Worm (Caenorhabditis elegans) whole organism, L4 larva: ENCODE data around the gene sre-51.

Experiments used
- F44E2.7 ChIP-seq: fragments of 200-800 bp; sonication (Bioruptor generic); IDR thresholded peaks from 2 replicates; pipeline ENCODE4 v2.1.2; 2022; ENCODE audit warnings: missing genetic modification characterization, missing compliant biosample characterization
- R02D3.7 ChIP-seq: fragments of 150-350 bp; sonication (generic microtip); optimal IDR thresholded peaks from 3 replicates; lab custom pipeline; 2014; ENCODE audit warnings: missing biosample characterization, missing genetic modification characterization
- T20F7.1 ChIP-seq: fragments of 200-800 bp; sonication (Bioruptor generic); optimal IDR thresholded peaks from 2 replicates; lab custom pipeline; 2018; ENCODE audit warnings: mild to moderate bottlenecking, missing genetic modification characterization, missing compliant biosample characterization
- T26A8.4 ChIP-seq: fragments of 200-800 bp; sonication (Bioruptor generic); IDR thresholded peaks from 2 replicates; pipeline ENCODE4 v1.3.6; 2022; ENCODE audit warnings: missing genetic modification characterization, missing compliant biosample characterization
- Y75B8A.6 ChIP-seq: fragments of 200-800 bp; sonication (Bioruptor generic); IDR thresholded peaks from 2 replicates; pipeline ENCODE4 v1.3.6; 2022; ENCODE audit warnings: missing genetic modification reagents, missing genetic modification characterization, missing compliant biosample characterization
- aha-1 ChIP-seq: fragments of 150-350 bp; peaks from one replicate; lab custom pipeline; 2014; ENCODE audit warnings: missing biosample characterization, missing genetic modification characterization
- aly-2 ChIP-seq: sonication (generic microtip); optimal IDR thresholded peaks from 2 replicates; lab custom pipeline; 2018; ENCODE audit warnings: missing biosample characterization, missing genetic modification characterization
- attf-4 ChIP-seq: sonication (generic microtip); optimal IDR thresholded peaks from 3 replicates; lab custom pipeline; 2017; ENCODE audit warnings: missing biosample characterization, missing genetic modification characterization
- ceh-20 ChIP-seq: fragments of 200-800 bp; sonication (Bioruptor generic); IDR thresholded peaks from 2 replicates; pipeline ENCODE4 v1.3.6; 2022; ENCODE audit warnings: missing genetic modification reagents, missing genetic modification characterization, missing compliant biosample characterization
- ceh-28 ChIP-seq: fragments of 150-350 bp; optimal IDR thresholded peaks from 2 replicates; lab custom pipeline; 2014; ENCODE audit warnings: missing biosample characterization, missing genetic modification reagents, missing genetic modification characterization
- ceh-44 ChIP-seq: fragments of 200-800 bp; sonication (Bioruptor generic); IDR thresholded peaks from 2 replicates; pipeline ENCODE4 v1.3.6; 2022; ENCODE audit warnings: missing genetic modification reagents, missing genetic modification characterization, missing compliant biosample characterization
- ceh-82 ChIP-seq: sonication (generic microtip); optimal IDR thresholded peaks from 2 replicates; lab custom pipeline; 2017; ENCODE audit warnings: missing biosample characterization, missing genetic modification characterization
- daf-12 ChIP-seq: fragments of 150-350 bp; optimal IDR thresholded peaks from 2 replicates; lab custom pipeline; 2014; ENCODE audit warnings: missing biosample characterization, missing genetic modification reagents, missing genetic modification characterization
- dmd-8 ChIP-seq: fragments of 200-800 bp; sonication (Bioruptor generic); IDR thresholded peaks from 2 replicates; pipeline ENCODE4 v1.3.6; 2022; ENCODE audit warnings: missing genetic modification characterization, missing compliant biosample characterization
- dmd-9 ChIP-seq: fragments of 200-800 bp; sonication (Bioruptor generic); IDR thresholded peaks from 2 replicates; pipeline ENCODE4 v1.3.6; 2022; ENCODE audit warnings: missing genetic modification reagents, missing genetic modification characterization, missing compliant biosample characterization
- dve-1 ChIP-seq: sonication (generic microtip); optimal IDR thresholded peaks from 2 replicates; lab custom pipeline; 2017; ENCODE audit warnings: antibody characterized with exemption, mild to moderate bottlenecking, missing genetic modification characterization, missing compliant biosample characterization; ENCODE audit not compliant: insufficient read depth
- hlh-30 ChIP-seq: sonication (generic microtip); optimal IDR thresholded peaks from 2 replicates; lab custom pipeline; 2017; ENCODE audit warnings: antibody characterized with exemption, mild to moderate bottlenecking, missing genetic modification characterization, missing compliant biosample characterization; ENCODE audit not compliant: insufficient read depth
- hmg-1.1 ChIP-seq: fragments of 200-800 bp; sonication (Bioruptor generic); IDR thresholded peaks from 2 replicates; pipeline ENCODE4 v1.3.6; 2022; ENCODE audit warnings: missing genetic modification reagents, missing genetic modification characterization, missing compliant biosample characterization
- jun-1 ChIP-seq: fragments of 150-350 bp; optimal IDR thresholded peaks from 2 replicates; lab custom pipeline; 2014; ENCODE audit warnings: missing biosample characterization, missing genetic modification reagents, missing genetic modification characterization
- lin-29 ChIP-seq: fragments of 200-800 bp; sonication (Bioruptor generic); IDR thresholded peaks from 2 replicates; pipeline ENCODE4 v1.3.6; 2022; ENCODE audit warnings: missing genetic modification reagents, missing genetic modification characterization, missing compliant biosample characterization
- lin-38 ChIP-seq: fragments of 200-800 bp; sonication (Bioruptor generic); IDR thresholded peaks from 2 replicates; pipeline ENCODE4 v1.3.6; 2022; ENCODE audit warnings: missing genetic modification reagents, missing genetic modification characterization, missing compliant biosample characterization
- madf-5 ChIP-seq, 2 experiments: fragments of 200-800 bp; sonication (Bioruptor generic); IDR thresholded peaks; 2 replicates each; pipeline ENCODE4 v1.3.6; 2022; ENCODE audit warnings: missing compliant biosample characterization in 2 of 2, missing genetic modification characterization in 2 of 2
- mdl-1 ChIP-seq, 2 experiments: fragments of 150-350 bp in 1 of 2; sonication (generic microtip) in 1 of 2; optimal IDR thresholded peaks; 2 replicates each; lab custom pipeline; 2014 to 2017; ENCODE audit warnings: missing biosample characterization in 2 of 2, missing genetic modification characterization in 2 of 2
- nhr-28 ChIP-seq: fragments of 150-350 bp; optimal IDR thresholded peaks from 2 replicates; lab custom pipeline; 2014; ENCODE audit warnings: missing biosample characterization, missing genetic modification characterization
- nhr-48 ChIP-seq: sonication (generic microtip); optimal IDR thresholded peaks from 2 replicates; lab custom pipeline; 2016; ENCODE audit warnings: mild to moderate bottlenecking, missing genetic modification characterization, missing compliant biosample characterization
- nhr-77 ChIP-seq: fragments of 150-350 bp; optimal IDR thresholded peaks from 2 replicates; lab custom pipeline; 2014; ENCODE audit warnings: missing biosample characterization, missing genetic modification characterization
- pqm-1 ChIP-seq: sonication (generic microtip); optimal IDR thresholded peaks from 2 replicates; lab custom pipeline; 2017; ENCODE audit warnings: missing biosample characterization, missing genetic modification characterization
- set-16 ChIP-seq: fragments of 200-800 bp; sonication (Bioruptor generic); IDR thresholded peaks from 2 replicates; pipeline ENCODE4 v1.3.6; 2022; ENCODE audit warnings: missing genetic modification reagents, missing genetic modification characterization, missing compliant biosample characterization
- snpc-1.2 ChIP-seq: fragments of 200-800 bp; sonication (Bioruptor generic); IDR thresholded peaks from 2 replicates; pipeline ENCODE4 v1.3.6; 2022; ENCODE audit warnings: missing genetic modification reagents, missing genetic modification characterization, missing compliant biosample characterization
- tra-1 ChIP-seq: fragments of 200-800 bp; sonication (Bioruptor generic); IDR thresholded peaks from 2 replicates; pipeline ENCODE4 v1.3.6; 2022; ENCODE audit warnings: missing genetic modification reagents, missing genetic modification characterization, missing compliant biosample characterization
- unc-62 ChIP-seq, 3 experiments: fragments of 150-350 bp in 1 of 3; sonication (generic microtip); optimal IDR thresholded peaks in 2 of 3; peaks in 1 of 3; 1 replicate in 1 of 3; 2 replicates in 2 of 3; lab custom pipeline; 2014 to 2017; ENCODE audit warnings: missing biosample characterization in 3 of 3, missing genetic modification characterization in 3 of 3, missing genetic modification reagents in 3 of 3, missing genotype in 1 of 3
- zfp-2 ChIP-seq: sonication (generic microtip); optimal IDR thresholded peaks from 2 replicates; lab custom pipeline; 2016; ENCODE audit warnings: mild to moderate bottlenecking, missing genetic modification characterization, missing compliant biosample characterization
- zip-11 ChIP-seq: fragments of 200-800 bp; sonication (Bioruptor generic); IDR thresholded peaks from 2 replicates; pipeline ENCODE4 v1.3.6; 2022; ENCODE audit warnings: missing genetic modification characterization, missing compliant biosample characterization
- zip-2 ChIP-seq: fragments of 150-350 bp; optimal IDR thresholded peaks from 2 replicates; lab custom pipeline; 2014; ENCODE audit warnings: missing biosample characterization, missing genetic modification characterization

sre-51 gene

ce11 chrII:12262567-12262966 lies 49.1 kb upstream of the sre-51 start (continued):
- TF ChIP-seq attf-4 (tag; lab: Kevin White, UChicago) (no peak), F44E2.7 (no peak), ceh-82 (tag; lab: Kevin White, UChicago) (no peak), nhr-28 (tag; lab: Kevin White, UChicago) (peak; percentile 20), zip-11 (GFP tag; lab: Robert Waterston, UW) (no peak), nhr-48 (tag; lab: Kevin White, UChicago) (no peak), T26A8.4 (GFP tag; lab: Robert Waterston, UW) (no peak), snpc-1.2 (GFP tag; lab: Robert Waterston, UW) (no peak), tra-1 (GFP tag; lab: Robert Waterston, UW) (no peak), jun-1 (no peak), lin-38 (GFP tag; lab: Robert Waterston, UW) (no peak), T20F7.1 (GFP tag; lab: Kevin White, UChicago) (no peak), aly-2 (tag; lab: Kevin White, UChicago) (no peak), ceh-28 (tag; lab: Kevin White, UChicago) (no peak), Y75B8A.6 (no peak)

ce11 chrII:12263971-12264554 lies 47.6 kb upstream of the sre-51 start, which contains the start of gene faxc-1:
Gene faxc-1, plus strand, starts transcription at chrII:12264192.
- TF ChIP-seq ceh-20 (GFP tag; lab: Robert Waterston, UW) (0 out of 2 replicates have a peak, but pooled peaks have one; percentile 29), zip-2 (no peak), aha-1 (tag; lab: Kevin White, UChicago) (peak; percentile 85), unc-62 (GFP tag; optimal IDR thresholded peaks at IDR 0.05 in 1 of 2; lab: Kevin White, UChicago) (peak in 1 of 2 experiments; percentile 91), unc-62 (tag; optimal IDR thresholded peaks at IDR 0.05; lab: Kevin White, UChicago) (no peak)

- TF ChIP-seq set-16 (GFP tag; lab: Robert Waterston, UW) (peak; percentile 68; the same call in 1 of the 2 replicates), zfp-2 (no peak), aha-1 (tag; lab: Kevin White, UChicago) (peak; percentile 19), dmd-8 (GFP tag; lab: Robert Waterston, UW) (no peak), madf-5 (GFP tag; IDR thresholded peaks at IDR 0.05; lab: Robert Waterston, UW) (0 out of 4 replicates have a peak, but pooled peaks of 1 of the 2 experiments have one; percentile 38)
Observed at ce11 chrII:12264847-12265246, 46.8 kb upstream of the sre-51 start.

- TF ChIP-seq nhr-77 (no peak), hmg-1.1 (GFP tag; lab: Robert Waterston, UW) (no peak), lin-29 (no peak), dmd-9 (GFP tag; lab: Robert Waterston, UW) (no peak), daf-12 (tag; lab: Kevin White, UChicago) (no peak), pqm-1 (no peak), ceh-44 (GFP tag; lab: Robert Waterston, UW) (no peak), R02D3.7 (no peak), zip-2 (no peak), snpc-1.2 (GFP tag; lab: Robert Waterston, UW) (no peak), ceh-28 (tag; lab: Kevin White, UChicago) (no peak)
Observed at ce11 chrII:12266145-12266544, 45.5 kb upstream of the sre-51 start, which contains the start of gene tric-1B.1. Gene tric-1B.1, minus strand, starts transcription at chrII:12266245.

ce11 chrII:12266797-12267196 lies 44.9 kb upstream of the sre-51 start:
- TF ChIP-seq mdl-1 (tag; optimal IDR thresholded peaks at IDR 0.05; lab: Kevin White, UChicago): no peak
- peak; percentile 8 for TF ChIP-seq hlh-30 (tag; lab: Kevin White, UChicago)
- TF ChIP-seq dve-1 (tag; lab: Kevin White, UChicago): peak; percentile 30
